Fruit fly (Drosophila melanogaster) whole organism, embryonic: Measurements from ENCODE around the gene Fgop2.
A peak's percentile ranks its signal among the peaks of the same experiment; 100 is the strongest.

Experiments used
- CG10321 ChIP-seq: fragments of 200-800 bp; sonication (Bioruptor generic); IDR thresholded peaks from 2 replicates; pipeline ENCODE4 v1.3.6; 2022; ENCODE audit warnings: missing biosample characterization, missing genetic modification characterization
- CG10543 ChIP-seq: fragments of 200-800 bp; sonication (Bioruptor generic); optimal IDR thresholded peaks from 3 replicates; lab custom pipeline; 2017; ENCODE audit warnings: missing biosample characterization, mild to moderate bottlenecking, missing genetic modification characterization, moderate library complexity
- CG10654 ChIP-seq: fragments of 200-800 bp; sonication (Bioruptor generic); optimal IDR thresholded peaks from 2 replicates; lab custom pipeline; 2016; ENCODE audit warnings: missing biosample characterization, missing genetic modification characterization
- CG11456 ChIP-seq: fragments of 200-800 bp; sonication (Bioruptor generic); IDR thresholded peaks from 3 replicates; pipeline ENCODE4 v1.3.6; 2022; ENCODE audit warnings: missing biosample characterization, missing genetic modification characterization
- CG12155 ChIP-seq: fragments of 200-800 bp; sonication (Bioruptor generic); optimal IDR thresholded peaks from 3 replicates; lab custom pipeline; 2016; ENCODE audit warnings: missing biosample characterization, missing genetic modification characterization
- CG13123 ChIP-seq: fragments of 200-800 bp; sonication (Bioruptor generic); optimal IDR thresholded peaks from 2 replicates; lab custom pipeline; 2016; ENCODE audit warnings: missing biosample characterization, missing genetic modification characterization
- CG15479 ChIP-seq: fragments of 200-800 bp; sonication (Bioruptor generic); optimal IDR thresholded peaks from 3 replicates; lab custom pipeline; 2019; ENCODE audit warnings: missing biosample characterization, mild to moderate bottlenecking, missing genetic modification characterization, moderate library complexity
- CG15514 ChIP-seq: fragments of 200-800 bp; sonication (Bioruptor generic); optimal IDR thresholded peaks from 3 replicates; lab custom pipeline; 2017; ENCODE audit warnings: missing biosample characterization, missing genetic modification characterization, mild to moderate bottlenecking, moderate library complexity, missing genetic modification reagents
- CG15601 ChIP-seq: fragments of 200-800 bp; sonication (Bioruptor generic); optimal IDR thresholded peaks from 3 replicates; lab custom pipeline; 2019; ENCODE audit warnings: missing biosample characterization, mild to moderate bottlenecking, missing genetic modification characterization, moderate library complexity
- CG1792 ChIP-seq: fragments of 200-800 bp; sonication (Bioruptor generic); optimal IDR thresholded peaks from 2 replicates; lab custom pipeline; 2016; ENCODE audit warnings: missing biosample characterization, missing genetic modification characterization
- CG31365 ChIP-seq: fragments of 200-800 bp; sonication (Bioruptor generic); optimal IDR thresholded peaks from 2 replicates; lab custom pipeline; 2018; ENCODE audit warnings: missing biosample characterization, mild to moderate bottlenecking, missing genetic modification characterization
- CG33557 ChIP-seq: fragments of 200-800 bp; sonication (Bioruptor generic); optimal IDR thresholded peaks from 2 replicates; lab custom pipeline; 2019; ENCODE audit warnings: missing biosample characterization, mild to moderate bottlenecking, missing genetic modification characterization, moderate library complexity
- CG3838 ChIP-seq: fragments of 200-800 bp; sonication (Bioruptor generic); optimal IDR thresholded peaks from 3 replicates; lab custom pipeline; 2016; ENCODE audit warnings: missing biosample characterization, missing genetic modification characterization
- CG4617 ChIP-seq: fragments of 200-800 bp; sonication (Bioruptor generic); optimal IDR thresholded peaks from 3 replicates; lab custom pipeline; 2016; ENCODE audit warnings: missing biosample characterization, missing genetic modification characterization, borderline replicate concordance
- CG5180 ChIP-seq: fragments of 200-800 bp; sonication (Bioruptor generic); optimal IDR thresholded peaks from 3 replicates; lab custom pipeline; 2017; ENCODE audit warnings: missing biosample characterization, missing genetic modification characterization, mild to moderate bottlenecking, moderate library complexity, missing genetic modification reagents
- CG5245 ChIP-seq: fragments of 200-800 bp; sonication (Bioruptor generic); optimal IDR thresholded peaks from 3 replicates; lab custom pipeline; 2016; ENCODE audit warnings: missing biosample characterization, missing genetic modification characterization
- CG7271 ChIP-seq: fragments of 200-800 bp; sonication (Bioruptor generic); optimal IDR thresholded peaks from 2 replicates; lab custom pipeline; 2018; ENCODE audit warnings: missing biosample characterization, mild to moderate bottlenecking, missing genetic modification characterization, moderate library complexity
- CG7745 ChIP-seq: fragments of 200-800 bp; sonication (Bioruptor generic); optimal IDR thresholded peaks from 2 replicates; lab custom pipeline; 2018; ENCODE audit warnings: missing biosample characterization, mild to moderate bottlenecking, missing genetic modification characterization, moderate library complexity
- CG9215 ChIP-seq: fragments of 200-800 bp; sonication (Bioruptor generic); IDR thresholded peaks from 2 replicates; pipeline ENCODE4 v1.3.6; 2022; ENCODE audit warnings: missing biosample characterization, missing genetic modification characterization
- CG9437 ChIP-seq: fragments of 200-800 bp; sonication (Bioruptor generic); optimal IDR thresholded peaks from 2 replicates; lab custom pipeline; 2018; ENCODE audit warnings: missing biosample characterization, mild to moderate bottlenecking, missing genetic modification characterization
- CG9727 ChIP-seq: fragments of 200-800 bp; sonication (Bioruptor generic); optimal IDR thresholded peaks from 3 replicates; lab custom pipeline; 2017; ENCODE audit warnings: missing biosample characterization, mild to moderate bottlenecking, missing genetic modification characterization
- Chrac-16 ChIP-seq: fragments of 200-800 bp; sonication (Bioruptor generic); optimal IDR thresholded peaks from 3 replicates; lab custom pipeline; 2016; ENCODE audit warnings: missing biosample characterization, missing genetic modification characterization
- CkIIα-i1 ChIP-seq: fragments of 200-800 bp; sonication (Bioruptor generic); IDR thresholded peaks from 2 replicates; pipeline ENCODE4 v1.3.6; 2022; ENCODE audit warnings: missing biosample characterization, missing genetic modification characterization
- Doc2 ChIP-seq: fragments of 200-800 bp; sonication (Bioruptor generic); IDR thresholded peaks from 2 replicates; pipeline ENCODE4 v1.3.6; 2022; ENCODE audit warnings: missing biosample characterization, missing genetic modification characterization
- Ets97D ChIP-seq: fragments of 200-800 bp; sonication (Bioruptor generic); optimal IDR thresholded peaks from 3 replicates; lab custom pipeline; 2016; ENCODE audit warnings: missing biosample characterization, missing genetic modification characterization
- GATAe ChIP-seq: fragments of 200-800 bp; sonication (Bioruptor generic); conservative IDR thresholded peaks from 2 replicates; pipeline ENCODE4 v1.3.6; 2022; ENCODE audit warnings: missing biosample characterization, missing genetic modification characterization
- Hmr ChIP-seq: fragments of 200-800 bp; sonication (Bioruptor generic); optimal IDR thresholded peaks from 3 replicates; lab custom pipeline; 2017; ENCODE audit warnings: mild to moderate bottlenecking, missing biosample characterization, missing genetic modification reagents, missing genetic modification characterization
- Hr3 ChIP-seq: fragments of 200-800 bp; sonication (Bioruptor generic); optimal IDR thresholded peaks from 3 replicates; lab custom pipeline; 2016; ENCODE audit warnings: missing biosample characterization, missing genetic modification characterization
- Lim3 ChIP-seq: fragments of 200-800 bp; sonication (Bioruptor generic); IDR thresholded peaks from 2 replicates; pipeline ENCODE4 v1.3.6; 2022; ENCODE audit warnings: missing biosample characterization, missing genetic modification characterization
- NC2α ChIP-seq: fragments of 200-800 bp; sonication (Bioruptor generic); optimal IDR thresholded peaks from 2 replicates; lab custom pipeline; 2016; ENCODE audit warnings: missing biosample characterization, missing genetic modification characterization
- Opbp ChIP-seq: fragments of 200-800 bp; sonication (Bioruptor generic); IDR thresholded peaks from 3 replicates; pipeline ENCODE4 v1.3.6; 2022; ENCODE audit warnings: missing biosample characterization, missing genetic modification characterization; ENCODE audit not compliant: partially characterized antibody
- Rfx ChIP-seq: fragments of 200-800 bp; sonication (Bioruptor generic); IDR thresholded peaks from 2 replicates; pipeline ENCODE4 v1.3.6; 2022; ENCODE audit warnings: missing biosample characterization, missing genetic modification characterization
- Sry-δ ChIP-seq: fragments of 200-800 bp; sonication (Bioruptor generic); optimal IDR thresholded peaks from 2 replicates; lab custom pipeline; 2016; ENCODE audit warnings: missing biosample characterization, missing genetic modification characterization
- az2 ChIP-seq: fragments of 200-800 bp; sonication (Bioruptor generic); optimal IDR thresholded peaks from 3 replicates; lab custom pipeline; 2016; ENCODE audit warnings: missing biosample characterization, missing genetic modification characterization
- cad ChIP-seq: fragments of >200 bp; optimal IDR thresholded peaks from 2 replicates; lab custom pipeline; 2017; ENCODE audit warnings: missing biosample characterization, missing genetic modification characterization
- ci ChIP-seq: fragments of 200-800 bp; sonication (Bioruptor generic); IDR thresholded peaks from 3 replicates; pipeline ENCODE4 v1.3.6; 2022; ENCODE audit warnings: missing biosample characterization, missing genetic modification characterization
- crp ChIP-seq, 2 experiments: fragments of 200-800 bp; sonication (Bioruptor generic); optimal IDR thresholded peaks; 2 replicates in 1 of 2; 3 replicates in 1 of 2; lab custom pipeline; 2017; ENCODE audit warnings: missing biosample characterization in 2 of 2, missing genetic modification characterization in 2 of 2, mild to moderate bottlenecking in 1 of 2, moderate library complexity in 1 of 2
- esg ChIP-seq: fragments of 200-800 bp; sonication (Bioruptor generic); conservative IDR thresholded peaks from 2 replicates; pipeline ENCODE4 v1.3.6; 2022; ENCODE audit warnings: missing biosample characterization, missing genetic modification characterization
- gfzf ChIP-seq: fragments of 200-800 bp; sonication (Bioruptor generic); optimal IDR thresholded peaks from 2 replicates; lab custom pipeline; 2016; ENCODE audit warnings: missing biosample characterization, mild to moderate bottlenecking, missing genetic modification characterization, moderate library complexity
- grau ChIP-seq: fragments of 200-800 bp; optimal IDR thresholded peaks from 3 replicates; lab custom pipeline; 2019; ENCODE audit warnings: missing biosample characterization, mild to moderate bottlenecking, missing genetic modification characterization, moderate library complexity
- grn ChIP-seq: fragments of 200-800 bp; sonication (Bioruptor generic); optimal IDR thresholded peaks from 3 replicates; lab custom pipeline; 2017; ENCODE audit warnings: missing biosample characterization, missing genetic modification characterization
- mirr ChIP-seq: fragments of 200-800 bp; sonication (Bioruptor generic); optimal IDR thresholded peaks from 3 replicates; lab custom pipeline; 2018; ENCODE audit warnings: missing biosample characterization, mild to moderate bottlenecking, missing genetic modification characterization
- ranshi ChIP-seq: fragments of 200-800 bp; sonication (Bioruptor generic); IDR thresholded peaks from 2 replicates; pipeline ENCODE4 v1.3.6; 2022; ENCODE audit warnings: missing biosample characterization, missing genetic modification characterization
- repo ChIP-seq: fragments of 200-800 bp; sonication (Bioruptor generic); optimal IDR thresholded peaks from 2 replicates; lab custom pipeline; 2016; ENCODE audit warnings: missing biosample characterization, missing genetic modification characterization
- row ChIP-seq: fragments of 200-800 bp; sonication (Bioruptor generic); IDR thresholded peaks from 3 replicates; pipeline ENCODE4 v1.3.6; 2022; ENCODE audit warnings: missing biosample characterization, missing genetic modification characterization
- sqz ChIP-seq: fragments of 200-800 bp; sonication (Bioruptor generic); optimal IDR thresholded peaks from 3 replicates; lab custom pipeline; 2018; ENCODE audit warnings: missing biosample characterization, mild to moderate bottlenecking, missing genetic modification characterization
- tll ChIP-seq, 2 experiments: fragments of 200-800 bp in 1 of 2; fragments of >200 bp in 1 of 2; sonication (Bioruptor generic) in 1 of 2; optimal IDR thresholded peaks; 2 replicates each; lab custom pipeline; 2017 to 2019; ENCODE audit warnings: missing biosample characterization in 2 of 2, missing genetic modification characterization in 2 of 2, mild to moderate bottlenecking in 1 of 2, moderate library complexity in 1 of 2
- trh ChIP-seq: fragments of 200-800 bp; sonication (Bioruptor generic); optimal IDR thresholded peaks from 2 replicates; lab custom pipeline; 2016; ENCODE audit warnings: missing biosample characterization, missing genetic modification characterization
- tx ChIP-seq: fragments of 200-800 bp; sonication (Bioruptor generic); optimal IDR thresholded peaks from 2 replicates; lab custom pipeline; 2016; ENCODE audit warnings: missing biosample characterization, missing genetic modification characterization
- vvl ChIP-seq: fragments of 200-800 bp; sonication (Bioruptor generic); IDR thresholded peaks from 2 replicates; pipeline ENCODE4 v1.3.6; 2022; ENCODE audit warnings: missing biosample characterization, missing genetic modification characterization

Fgop2 gene

DNA sequence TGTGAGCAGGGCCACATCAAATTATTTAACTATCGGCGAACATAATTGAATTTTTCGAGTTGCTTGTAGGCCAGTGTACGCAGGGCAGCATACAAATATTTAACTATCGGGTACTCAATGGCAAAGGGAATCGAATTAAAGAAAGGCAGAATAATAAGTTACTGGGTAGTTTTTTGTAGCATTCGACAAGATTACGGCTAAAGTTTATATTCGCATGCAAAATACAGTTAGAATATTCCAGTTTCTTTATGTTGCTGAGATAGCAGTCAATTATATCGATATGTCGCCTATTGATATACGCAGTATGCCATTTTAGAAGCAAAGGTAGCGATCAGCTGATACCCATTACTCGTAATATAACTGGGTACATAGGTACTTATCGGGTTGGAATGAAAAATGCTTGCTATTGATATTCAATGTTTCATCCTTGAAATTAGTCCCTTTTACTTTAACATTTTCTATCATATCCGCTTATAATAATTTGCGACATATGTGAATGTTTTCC, 23.0 kb upstream of the Fgop2 start (continued):
- TF ChIP-seq CG9727: peak; percentile 46
- no peak for TF ChIP-seq sqz (GFP tag; lab: Kevin White, UChicago)
- peak; percentile 76 for TF ChIP-seq Opbp
- TF ChIP-seq CG1792 (GFP tag; lab: Kevin White, UChicago): peak; percentile 35
- peak; percentile 9 for TF ChIP-seq NC2α (GFP tag; lab: Kevin White, UChicago)
- peak; percentile 36 for TF ChIP-seq CG10654 (GFP tag; lab: Kevin White, UChicago)
- peak; percentile 23 for TF ChIP-seq repo
- peak in 1 of 2 experiments; percentile 34 for TF ChIP-seq crp (GFP tag; optimal IDR thresholded peaks at IDR 0.05; lab: Kevin White, UChicago)
- TF ChIP-seq CG9437 (GFP tag; lab: Kevin White, UChicago): peak; percentile 60
- TF ChIP-seq CkIIα-i1 (GFP tag; lab: Robert Waterston, UW): no peak
- TF ChIP-seq CG7745 (tag; lab: Kevin White, UChicago): no peak
- no peak; the same call in 1 of the 2 replicates for TF ChIP-seq Rfx (GFP tag; lab: Robert Waterston, UW)
- peak; percentile 22 for TF ChIP-seq Chrac-16 (GFP tag; lab: Kevin White, UChicago)
- peak in 1 of 2 experiments; percentile 60 for TF ChIP-seq tll (GFP tag; optimal IDR thresholded peaks at IDR 0.05; lab: Kevin White, UChicago)
- TF ChIP-seq grau (tag; lab: Kevin White, UChicago): peak; percentile 44
- no peak for TF ChIP-seq CG15479 (GFP tag; lab: Kevin White, UChicago)
- TF ChIP-seq CG5245 (GFP tag; lab: Kevin White, UChicago): peak; percentile 26
- TF ChIP-seq mirr: no peak
- no peak for TF ChIP-seq CG7271 (tag; lab: Kevin White, UChicago)
- TF ChIP-seq Lim3 (GFP tag; lab: Robert Waterston, UW): no peak
- peak; percentile 52 for TF ChIP-seq Hmr (GFP tag; lab: Kevin White, UChicago)
- TF ChIP-seq CG11456 (GFP tag; lab: Robert Waterston, UW): peak; percentile 16; the same call in 2 of the 3 replicates
- TF ChIP-seq CG12155: no peak
- peak; percentile 32 for TF ChIP-seq tx (GFP tag; lab: Kevin White, UChicago)
- no peak for TF ChIP-seq CG10321 (GFP tag; lab: Robert Waterston, UW)
- TF ChIP-seq CG13123 (GFP tag; lab: Kevin White, UChicago): peak; percentile 27
- peak; percentile 68 for TF ChIP-seq Sry-δ (GFP tag; lab: Kevin White, UChicago)
- TF ChIP-seq vvl (GFP tag; lab: Robert Waterston, UW): peak; percentile 77
- TF ChIP-seq CG4617 (GFP tag; lab: Kevin White, UChicago): peak; percentile 30
- TF ChIP-seq Hr3 (GFP tag; lab: Kevin White, UChicago): no peak
- peak; percentile 20 for TF ChIP-seq CG31365
- TF ChIP-seq CG33557 (GFP tag; lab: Kevin White, UChicago): no peak
- TF ChIP-seq Ets97D (GFP tag; lab: Kevin White, UChicago): peak; percentile 49
- TF ChIP-seq GATAe (GFP tag; lab: Robert Waterston, UW): no peak
- TF ChIP-seq CG15601 (tag; lab: Kevin White, UChicago): peak; percentile 14
- TF ChIP-seq row (GFP tag; lab: Robert Waterston, UW): peak; percentile 83
- peak; percentile 1 for TF ChIP-seq gfzf
- TF ChIP-seq ci (GFP tag; lab: Robert Waterston, UW): peak; percentile 81
- TF ChIP-seq CG5180 (GFP tag; lab: Kevin White, UChicago): no peak
- TF ChIP-seq Doc2 (GFP tag; lab: Robert Waterston, UW): no peak
- TF ChIP-seq CG10543 (GFP tag; lab: Kevin White, UChicago): no peak
- peak; percentile 4 for TF ChIP-seq CG15514 (GFP tag; lab: Kevin White, UChicago)
- TF ChIP-seq cad (GFP tag; lab: Kevin White, UChicago): no peak
- peak; percentile 62 for TF ChIP-seq ranshi (GFP tag; lab: Robert Waterston, UW)
- no peak for TF ChIP-seq trh (GFP tag; lab: Kevin White, UChicago)
- 0 out of 2 replicates have a peak, but pooled peaks have one; percentile 15 for TF ChIP-seq esg
- no peak for TF ChIP-seq grn
- TF ChIP-seq CG9215 (GFP tag; lab: Robert Waterston, UW): no peak; the same call in 1 of the 2 replicates
- TF ChIP-seq az2 (GFP tag; lab: Kevin White, UChicago): peak; percentile 40
- TF ChIP-seq CG3838 (GFP tag; lab: Kevin White, UChicago): no peak
